Fruit fly (Drosophila melanogaster): ENCODE data around the gene RanBP3.

The RanBP3 gene

DNA sequence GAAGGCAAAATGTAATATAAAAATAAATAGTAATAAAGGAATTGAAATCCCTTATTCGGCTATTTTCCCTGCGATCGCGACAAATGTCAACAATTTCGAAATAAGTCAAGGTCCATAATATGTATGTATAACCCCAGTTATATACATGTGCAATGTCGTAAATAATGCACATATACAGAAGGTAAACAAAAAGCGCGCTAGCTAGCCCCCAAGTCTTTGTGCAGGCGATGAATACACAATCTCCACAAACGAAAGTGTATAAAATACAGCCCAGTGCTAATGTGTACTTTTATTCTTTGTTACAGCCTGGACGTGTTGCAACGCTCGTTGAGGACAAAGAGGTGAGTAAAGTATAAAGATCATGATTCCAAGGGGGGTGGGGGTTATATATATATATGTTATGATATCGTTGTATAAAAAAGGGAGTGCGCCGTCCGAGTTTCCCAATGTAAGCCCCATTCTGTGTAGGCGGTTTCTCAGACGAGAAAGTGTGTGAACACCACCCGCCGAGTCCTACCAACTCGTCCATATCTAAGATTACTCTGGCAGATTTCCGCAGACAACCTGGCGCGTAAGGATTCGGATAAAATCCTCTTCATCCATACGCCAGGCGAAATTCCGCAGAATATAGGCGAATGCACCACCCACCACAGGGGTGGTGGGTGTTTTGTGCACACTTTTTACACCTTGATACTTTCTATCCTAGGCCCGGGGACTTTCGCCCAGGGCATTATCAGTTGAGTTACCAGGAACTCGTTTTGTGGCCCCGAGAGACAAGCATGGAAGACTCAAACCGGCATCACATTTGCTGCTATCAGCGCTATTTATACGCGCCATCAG lies 22.8 kb downstream of the RanBP3 start (continued):
- TF ChIP-seq dmrt11E (tag; optimal IDR thresholded peaks at IDR 0.05) (no peak), fd96Cb (tag; optimal IDR thresholded peaks at IDR 0.05) (no peak), ci (GFP tag; IDR thresholded peaks at IDR 0.05) (peak; percentile 63; the same call in 2 of the 3 replicates), gem (tag; optimal IDR thresholded peaks at IDR 0.05) (no peak), CG16863 (GFP tag; optimal IDR thresholded peaks at IDR 0.05) (no peak), CG4730 (GFP tag; IDR thresholded peaks at IDR 0.05) (no peak), chm (GFP tag; IDR thresholded peaks at IDR 0.05) (peak; percentile 79), CG6689 (GFP tag; IDR thresholded peaks at IDR 0.05) (no peak), row (GFP tag; IDR thresholded peaks at IDR 0.05) (no peak), salm (tag; optimal IDR thresholded peaks at IDR 0.05) (no peak), prd (optimal IDR thresholded peaks at IDR 0.05) (no peak), prd (GFP tag; IDR thresholded peaks at IDR 0.05) (0 out of 3 replicates have a peak, but pooled peaks have one; percentile 38), luna (GFP tag; optimal IDR thresholded peaks at IDR 0.05) (no peak), Six4 (GFP tag; optimal IDR thresholded peaks at IDR 0.05) (no peak), Ada2b (GFP tag; IDR thresholded peaks at IDR 0.05) (no peak), Ets97D (GFP tag; optimal IDR thresholded peaks at IDR 0.05) (no peak), Xrp1 (GFP tag; IDR thresholded peaks at IDR 0.05) (peak; percentile 16; the same call in 1 of the 2 replicates), Opbp (GFP tag; IDR thresholded peaks at IDR 0.05; ENCODE audit: partially characterized antibody) (peak; percentile 75), unpg (GFP tag; optimal IDR thresholded peaks at IDR 0.05) (no peak), CG7372 (GFP tag; IDR thresholded peaks at IDR 0.05) (no peak), CG6654 (GFP tag; optimal IDR thresholded peaks at IDR 0.05) (no peak), CG14441 (GFP tag; IDR thresholded peaks at IDR 0.05) (no peak), E2f1 (GFP tag; IDR thresholded peaks at IDR 0.05) (no peak), CG2678 (tag; optimal IDR thresholded peaks at IDR 0.05) (peak; percentile 33), CG12299 (tag; optimal IDR thresholded peaks at IDR 0.05) (peak; percentile 27), Jarid2 (GFP tag; optimal IDR thresholded peaks at IDR 0.05) (no peak), Trl (optimal IDR thresholded peaks at IDR 0.05) (no peak), Trl (GFP tag; optimal IDR thresholded peaks at IDR 0.05) (no peak), tio (GFP tag; optimal IDR thresholded peaks at IDR 0.05) (no peak), Pdp1 (GFP tag; optimal IDR thresholded peaks at IDR 0.05) (peak in 1 of 2 experiments; percentile 11), CG10147 (GFP tag; optimal IDR thresholded peaks at IDR 0.05) (no peak), nerfin-2 (GFP tag; IDR thresholded peaks at IDR 0.05; ENCODE audit: partially characterized antibody) (peak; percentile 66), nerfin-1 (tag; optimal IDR thresholded peaks at IDR 0.05) (peak; percentile 65), CG7786 (GFP tag; optimal IDR thresholded peaks at IDR 0.05) (no peak), Awh (GFP tag; IDR thresholded peaks at IDR 0.05) (no peak), mld (GFP tag; IDR thresholded peaks at IDR 0.05; ENCODE audit: partially characterized antibody) (peak; percentile 44), CG14014 (GFP tag; IDR thresholded peaks at IDR 0.05) (no peak), gt (GFP tag; IDR thresholded peaks at IDR 0.05) (no peak), CG13296 (GFP tag; optimal IDR thresholded peaks at IDR 0.05) (peak; percentile 52), Meics (GFP tag; optimal IDR thresholded peaks at IDR 0.05) (no peak), CG14710 (tag; optimal IDR thresholded peaks at IDR 0.05) (peak; percentile 21), Aef1 (GFP tag; IDR thresholded peaks at IDR 0.05) (no peak), tna (GFP tag; IDR thresholded peaks at IDR 0.05; ENCODE audit: partially characterized antibody) (peak; percentile 81), CG17385 (GFP tag; optimal IDR thresholded peaks at IDR 0.05) (no peak), CG3847 (GFP tag; IDR thresholded peaks at IDR 0.05) (no peak), CG12744 (GFP tag; optimal IDR thresholded peaks at IDR 0.05) (peak; percentile 7), Dip2 (GFP tag; IDR thresholded peaks at IDR 0.05) (no peak), CG11093 (GFP tag; IDR thresholded peaks at IDR 0.05) (no peak), CG17829 (tag; optimal IDR thresholded peaks at IDR 0.05) (peak; percentile 9), p53 (GFP tag; optimal IDR thresholded peaks at IDR 0.05) (no peak)
